Worm (Caenorhabditis elegans) whole organism, L2 larva: Measurements from ENCODE around the gene srv-13.
A peak's percentile ranks its signal among the peaks of the same experiment; 100 is the strongest.

Experiments used
- C34F6.9 ChIP-seq: fragments of 150-350 bp; optimal IDR thresholded peaks from 2 replicates; lab custom pipeline; 2014; ENCODE audit warnings: missing biosample characterization, missing genetic modification characterization
- F13H6.1 ChIP-seq: sonication (generic microtip); optimal IDR thresholded peaks from 2 replicates; lab custom pipeline; 2016; ENCODE audit warnings: missing genetic modification characterization, missing compliant biosample characterization
- ZK546.5 ChIP-seq: sonication (generic microtip); optimal IDR thresholded peaks from 2 replicates; lab custom pipeline; 2017; ENCODE audit warnings: missing biosample characterization, missing genetic modification characterization
- alr-1 ChIP-seq: fragments of 150-350 bp; optimal IDR thresholded peaks from 2 replicates; lab custom pipeline; 2014; ENCODE audit warnings: missing biosample characterization, missing genetic modification characterization
- aly-2 ChIP-seq: fragments of 150-350 bp; optimal IDR thresholded peaks from 2 replicates; lab custom pipeline; 2014; ENCODE audit warnings: missing biosample characterization, missing genetic modification characterization
- ama-1 ChIP-seq: fragments of 150-350 bp; optimal IDR thresholded peaks from 2 replicates; lab custom pipeline; 2018; ENCODE audit warnings: inconsistent platforms
- blmp-1 ChIP-seq: sonication (generic microtip); optimal IDR thresholded peaks from 2 replicates; lab custom pipeline; 2017; ENCODE audit warnings: missing genetic modification characterization, mild to moderate bottlenecking, missing compliant biosample characterization, antibody characterized with exemption, moderate library complexity; ENCODE audit not compliant: insufficient read depth
- ceh-16 ChIP-seq: fragments of 150-350 bp; optimal IDR thresholded peaks from 2 replicates; lab custom pipeline; 2014; ENCODE audit warnings: missing biosample characterization, missing genetic modification characterization
- crh-2 ChIP-seq: sonication (generic microtip); optimal IDR thresholded peaks from 2 replicates; lab custom pipeline; 2017; ENCODE audit warnings: missing biosample characterization, missing genetic modification characterization
- elt-1 ChIP-seq: fragments of 150-350 bp; optimal IDR thresholded peaks from 2 replicates; lab custom pipeline; 2014; ENCODE audit warnings: missing biosample characterization, missing genetic modification characterization
- fos-1 ChIP-seq: fragments of 150-350 bp; optimal IDR thresholded peaks from 2 replicates; lab custom pipeline; 2014; ENCODE audit warnings: missing biosample characterization, missing genetic modification characterization
- gmeb-1 ChIP-seq: fragments of 150-350 bp; optimal IDR thresholded peaks from 2 replicates; lab custom pipeline; 2014; ENCODE audit warnings: missing biosample characterization, missing genetic modification characterization
- lin-11 ChIP-seq: fragments of 150-350 bp; sonication (generic microtip); optimal IDR thresholded peaks from 2 replicates; lab custom pipeline; 2014; ENCODE audit warnings: missing biosample characterization, missing genetic modification characterization, inconsistent platforms, mixed read lengths
- lin-13 ChIP-seq: fragments of 150-350 bp; optimal IDR thresholded peaks from 2 replicates; lab custom pipeline; 2014; ENCODE audit warnings: missing biosample characterization, missing genetic modification reagents, missing genetic modification characterization
- lin-39 ChIP-seq: fragments of 150-350 bp; optimal IDR thresholded peaks from 2 replicates; lab custom pipeline; 2014; ENCODE audit warnings: missing biosample characterization, missing genetic modification reagents, missing genetic modification characterization
- lsy-2 ChIP-seq, 2 experiments: fragments of 150-350 bp in 1 of 2; sonication (generic microtip) in 1 of 2; optimal IDR thresholded peaks; 2 replicates each; lab custom pipeline; 2014 to 2017; ENCODE audit warnings: missing biosample characterization in 2 of 2, missing genetic modification characterization in 2 of 2
- mab-5 ChIP-seq: fragments of 150-350 bp; optimal IDR thresholded peaks from 2 replicates; lab custom pipeline; 2014; ENCODE audit warnings: missing biosample characterization, missing genetic modification characterization
- mdl-1 ChIP-seq, 2 experiments: fragments of 150-350 bp in 1 of 2; sonication (generic microtip) in 1 of 2; optimal IDR thresholded peaks; 2 replicates each; lab custom pipeline; 2017; ENCODE audit warnings: missing biosample characterization in 2 of 2, missing genetic modification characterization in 2 of 2
- nhr-10 ChIP-seq: sonication (generic microtip); optimal IDR thresholded peaks from 2 replicates; lab custom pipeline; 2017; ENCODE audit warnings: missing biosample characterization, missing genetic modification characterization
- nhr-11 ChIP-seq: fragments of 150-350 bp; optimal IDR thresholded peaks from 2 replicates; lab custom pipeline; 2014; ENCODE audit warnings: missing biosample characterization, missing genetic modification characterization
- nhr-129 ChIP-seq: fragments of 150-350 bp; optimal IDR thresholded peaks from 2 replicates; lab custom pipeline; 2014; ENCODE audit warnings: missing biosample characterization, missing genetic modification characterization
- nhr-23 ChIP-seq: fragments of 150-350 bp; optimal IDR thresholded peaks from 2 replicates; lab custom pipeline; 2014; ENCODE audit warnings: missing biosample characterization, missing genetic modification reagents, missing genetic modification characterization
- nhr-237 ChIP-seq: fragments of 150-350 bp; optimal IDR thresholded peaks from 2 replicates; lab custom pipeline; 2014; ENCODE audit warnings: missing biosample characterization, missing genetic modification characterization
- nhr-25 ChIP-seq: fragments of 150-350 bp; sonication (generic microtip); optimal IDR thresholded peaks from 3 replicates; lab custom pipeline; 2014; ENCODE audit warnings: missing biosample characterization, missing genetic modification characterization
- sem-4 ChIP-seq: fragments of 150-350 bp; optimal IDR thresholded peaks from 2 replicates; lab custom pipeline; 2014; ENCODE audit warnings: missing biosample characterization, missing genetic modification reagents, missing genetic modification characterization
- skn-1 ChIP-seq: sonication (generic microtip); optimal IDR thresholded peaks from 2 replicates; lab custom pipeline; 2017; ENCODE audit warnings: missing biosample characterization, missing genetic modification characterization
- sma-3 ChIP-seq: sonication (generic microtip); optimal IDR thresholded peaks from 2 replicates; lab custom pipeline; 2016; ENCODE audit warnings: missing genetic modification reagents, missing genetic modification characterization, missing compliant biosample characterization
- sma-9 ChIP-seq, 2 experiments: fragments of 150-350 bp in 1 of 2; sonication (generic microtip) in 1 of 2; optimal IDR thresholded peaks; 2 replicates each; lab custom pipeline; 2014 to 2016; ENCODE audit warnings: missing genetic modification characterization in 2 of 2, mild to moderate bottlenecking in 1 of 2, missing biosample characterization in 1 of 2, missing compliant biosample characterization in 1 of 2, missing genetic modification reagents in 1 of 2, moderate library complexity in 1 of 2
- snpc-4 ChIP-seq: fragments of 150-350 bp; optimal IDR thresholded peaks from 2 replicates; lab custom pipeline; 2014; ENCODE audit warnings: missing biosample characterization, missing genetic modification characterization
- unc-39 ChIP-seq: fragments of 150-350 bp; optimal IDR thresholded peaks from 2 replicates; lab custom pipeline; 2014; ENCODE audit warnings: missing biosample characterization, missing genetic modification characterization
- unc-55 ChIP-seq: fragments of 150-350 bp; sonication (generic microtip); optimal IDR thresholded peaks from 3 replicates; lab custom pipeline; 2014; ENCODE audit warnings: missing biosample characterization, missing genetic modification reagents, missing genetic modification characterization
- unc-62 ChIP-seq: fragments of 150-350 bp; optimal IDR thresholded peaks from 2 replicates; lab custom pipeline; 2014; ENCODE audit warnings: missing biosample characterization, missing genetic modification reagents, missing genetic modification characterization
- zag-1 ChIP-seq: fragments of 150-350 bp; optimal IDR thresholded peaks from 2 replicates; lab custom pipeline; 2014; ENCODE audit warnings: missing biosample characterization, missing genetic modification characterization
- ztf-11 ChIP-seq: sonication (generic microtip); optimal IDR thresholded peaks from 2 replicates; lab custom pipeline; 2017; ENCODE audit warnings: missing biosample characterization, missing genetic modification characterization
- ztf-4 ChIP-seq: fragments of 150-350 bp; optimal IDR thresholded peaks from 2 replicates; lab custom pipeline; 2014; ENCODE audit warnings: missing biosample characterization, missing genetic modification characterization

srv-13 gene

DNA sequence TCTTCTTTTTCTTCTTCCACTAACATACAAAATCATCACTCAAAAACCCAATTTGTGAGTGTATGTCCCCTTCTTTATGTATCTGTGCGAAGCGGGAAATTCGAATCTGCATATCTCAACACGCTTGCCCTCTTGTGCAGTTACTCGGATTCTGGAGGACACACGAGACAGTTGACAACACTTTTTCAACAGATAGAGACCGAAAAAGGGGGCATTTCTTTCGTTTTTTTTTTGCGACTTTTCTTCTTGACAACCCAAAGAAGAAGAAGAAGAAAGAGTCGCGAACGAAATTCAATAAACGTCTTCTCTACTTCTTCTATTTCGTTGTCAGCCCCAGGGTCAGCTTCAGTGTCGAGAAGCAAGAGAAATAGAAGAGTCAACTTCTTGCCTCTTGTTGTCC lies 38.9 kb upstream of the srv-13 start:
- no peak for TF ChIP-seq elt-1 (tag; lab: Kevin White, UChicago)
- no peak for TF ChIP-seq sma-9 (GFP tag; optimal IDR thresholded peaks at IDR 0.05; lab: Kevin White, UChicago)
- no peak for TF ChIP-seq sma-9 (tag; optimal IDR thresholded peaks at IDR 0.05; lab: Kevin White, UChicago)
- no peak for TF ChIP-seq sma-3 (GFP tag; lab: Kevin White, UChicago)
- TF ChIP-seq zag-1 (tag; lab: Kevin White, UChicago) = peak; percentile 5
- TF ChIP-seq, all 48 proteins: peak for 1

DNA sequence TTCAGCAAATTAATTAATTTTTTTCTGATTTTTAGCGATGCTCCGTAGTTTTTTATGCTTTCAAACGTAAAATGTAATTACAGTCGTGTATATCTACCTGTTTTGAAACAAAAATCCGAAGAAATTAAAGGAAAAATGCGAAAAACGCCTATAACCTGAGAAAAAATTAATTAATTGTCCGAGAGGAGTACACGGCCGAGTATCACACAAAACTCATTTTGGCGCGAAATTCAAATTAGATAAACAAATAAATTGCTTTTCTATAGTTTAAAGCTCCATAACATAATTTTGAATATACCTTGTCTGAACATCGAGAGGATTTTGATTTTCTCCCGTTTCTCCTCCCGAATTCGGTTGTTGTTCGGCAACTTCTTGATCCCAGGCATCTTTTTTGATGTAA lies 35.5 kb upstream of the srv-13 start:
- TF ChIP-seq sem-4 (tag; lab: Kevin White, UChicago) (no peak), sma-9 (GFP tag; optimal IDR thresholded peaks at IDR 0.05; lab: Kevin White, UChicago) (peak; percentile 7), sma-9 (tag; optimal IDR thresholded peaks at IDR 0.05; lab: Kevin White, UChicago) (no peak), ZK546.5 (no peak), crh-2 (peak; percentile 0), gmeb-1 (tag; lab: Kevin White, UChicago) (peak; percentile 82), sma-3 (GFP tag; lab: Kevin White, UChicago) (peak; percentile 37), lsy-2 (tag; optimal IDR thresholded peaks at IDR 0.05; lab: Kevin White, UChicago) (peak in 1 of 2 experiments; percentile 48), nhr-25 (tag; lab: Kevin White, UChicago) (peak; percentile 43), snpc-4 (tag; lab: Kevin White, UChicago) (no peak), unc-55 (GFP tag; lab: Kevin White, UChicago) (peak; percentile 26)

DNA sequence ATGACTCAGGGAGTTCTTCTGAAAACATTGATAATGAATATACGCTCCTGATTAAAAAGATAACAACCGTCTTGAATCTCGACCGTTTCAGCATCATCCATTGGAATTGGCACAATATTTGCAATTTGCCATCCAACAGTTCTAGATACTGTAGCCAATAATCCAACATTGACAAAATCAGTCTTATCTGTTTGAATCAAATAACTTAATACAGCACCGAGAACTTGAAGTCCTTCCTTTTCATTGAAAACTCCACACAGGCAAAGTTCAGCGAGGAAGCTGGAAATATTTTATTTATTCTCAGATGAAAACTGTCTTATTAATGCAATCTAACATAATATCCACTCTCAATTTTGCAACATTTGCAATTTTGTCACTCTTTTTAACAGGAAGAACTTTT lies 32.7 kb upstream of the srv-13 start:
- no peak for TF ChIP-seq lsy-2 (tag; optimal IDR thresholded peaks at IDR 0.05; lab: Kevin White, UChicago)
- no peak for TF ChIP-seq lin-13 (GFP tag; lab: Kevin White, UChicago)
- TF ChIP-seq ceh-16 (tag; lab: Kevin White, UChicago) = no peak
- TF ChIP-seq ztf-11 (tag; lab: Kevin White, UChicago) = no peak
- no peak for TF ChIP-seq unc-62
- no peak for TF ChIP-seq unc-39
- TF ChIP-seq mdl-1 (tag; optimal IDR thresholded peaks at IDR 0.05; lab: Kevin White, UChicago) = no peak
- TF ChIP-seq nhr-237 (tag; lab: Kevin White, UChicago) = no peak
- no peak for TF ChIP-seq F13H6.1 (tag; lab: Kevin White, UChicago)
- TF ChIP-seq nhr-129 = no peak
- no peak for TF ChIP-seq aly-2 (tag; lab: Kevin White, UChicago)
- no peak for TF ChIP-seq sma-3 (GFP tag; lab: Kevin White, UChicago)
- TF ChIP-seq sem-4 (tag; lab: Kevin White, UChicago) = no peak

DNA sequence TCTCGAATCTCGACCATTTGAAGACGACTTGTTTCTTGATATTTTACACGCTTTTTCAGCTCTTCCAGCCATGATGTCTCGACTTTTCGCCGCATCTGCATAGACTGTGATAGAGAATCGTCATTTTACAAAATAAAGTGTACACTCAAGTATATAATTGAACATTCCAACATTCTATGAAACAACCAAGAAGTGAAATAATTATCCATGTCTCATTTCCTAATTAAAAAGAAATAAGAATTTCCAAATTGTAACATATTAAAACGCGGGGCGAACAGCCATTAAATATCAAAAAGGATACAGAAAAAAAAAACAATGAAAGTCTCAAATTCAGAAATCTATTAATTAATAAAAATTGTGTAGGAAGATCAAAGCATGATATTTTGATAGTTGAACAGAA lies 32.0 kb upstream of the srv-13 start, which contains the start of gene smg-3:
Gene smg-3 (minus strand): TSS at position 101 of the 400 bp plus-strand sequence.
- TF ChIP-seq ztf-11 (tag; lab: Kevin White, UChicago) (no peak), snpc-4 (tag; lab: Kevin White, UChicago) (no peak), blmp-1 (no peak), lin-11 (tag; lab: Kevin White, UChicago) (no peak), zag-1 (tag; lab: Kevin White, UChicago) (no peak), sem-4 (tag; lab: Kevin White, UChicago) (no peak), unc-39 (no peak), lin-39 (tag; lab: Kevin White, UChicago) (no peak), lin-13 (GFP tag; lab: Kevin White, UChicago) (no peak), mab-5 (tag; lab: Kevin White, UChicago) (no peak), nhr-23 (tag; lab: Kevin White, UChicago) (no peak), nhr-10 (tag; lab: Kevin White, UChicago) (no peak), ama-1 (lab: Kevin White, UChicago) (no peak), nhr-11 (tag; lab: Kevin White, UChicago) (no peak), C34F6.9 (no peak), ceh-16 (tag; lab: Kevin White, UChicago) (no peak)

DNA sequence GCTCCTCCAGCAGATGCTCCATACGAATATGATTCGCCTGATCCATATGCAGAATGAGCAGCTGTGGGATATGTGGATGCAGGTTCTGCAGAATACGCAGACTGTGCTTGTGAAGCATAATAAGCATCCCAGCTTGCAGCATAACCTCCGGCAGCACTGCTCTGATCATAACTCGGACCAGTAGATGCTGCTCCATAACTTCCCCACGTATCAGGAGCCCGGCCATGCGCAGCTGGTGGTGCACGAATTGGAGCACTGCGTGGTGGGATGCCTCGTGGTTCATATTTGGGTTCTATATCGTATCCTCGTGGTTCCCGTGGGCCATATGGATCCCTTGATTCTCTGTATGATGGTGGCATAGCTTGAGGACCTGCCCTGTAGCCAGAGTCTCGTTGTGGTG lies 31.2 kb upstream of the srv-13 start:
- no peak for TF ChIP-seq lin-39 (tag; lab: Kevin White, UChicago)
- TF ChIP-seq blmp-1 = no peak
- no peak for TF ChIP-seq gmeb-1 (tag; lab: Kevin White, UChicago)
- no peak for TF ChIP-seq fos-1
- TF ChIP-seq F13H6.1 (tag; lab: Kevin White, UChicago) = no peak
- no peak for TF ChIP-seq alr-1
- no peak for TF ChIP-seq aly-2 (tag; lab: Kevin White, UChicago)
- no peak for TF ChIP-seq nhr-23 (tag; lab: Kevin White, UChicago)
- TF ChIP-seq sma-9 (GFP tag; optimal IDR thresholded peaks at IDR 0.05; lab: Kevin White, UChicago) = no peak
- TF ChIP-seq sma-9 (tag; optimal IDR thresholded peaks at IDR 0.05; lab: Kevin White, UChicago) = no peak
- TF ChIP-seq ztf-4 (tag; lab: Kevin White, UChicago) = no peak
- TF ChIP-seq skn-1 (tag; lab: Kevin White, UChicago) = no peak
- TF ChIP-seq unc-55 (GFP tag; lab: Kevin White, UChicago) = no peak
